Worm (Caenorhabditis elegans) whole organism, L3 larva: ENCODE data around the gene pqn-89.

ENCODE experiments used
- nhr-77 ChIP-seq: fragments of 150-350 bp; optimal IDR thresholded peaks from 2 replicates; lab custom pipeline; 2014; ENCODE audit warnings: missing biosample characterization, missing genetic modification characterization
- zag-1 ChIP-seq: fragments of 150-350 bp; optimal IDR thresholded peaks from 2 replicates; lab custom pipeline; 2014; ENCODE audit warnings: missing biosample characterization, missing genetic modification characterization

DNA sequence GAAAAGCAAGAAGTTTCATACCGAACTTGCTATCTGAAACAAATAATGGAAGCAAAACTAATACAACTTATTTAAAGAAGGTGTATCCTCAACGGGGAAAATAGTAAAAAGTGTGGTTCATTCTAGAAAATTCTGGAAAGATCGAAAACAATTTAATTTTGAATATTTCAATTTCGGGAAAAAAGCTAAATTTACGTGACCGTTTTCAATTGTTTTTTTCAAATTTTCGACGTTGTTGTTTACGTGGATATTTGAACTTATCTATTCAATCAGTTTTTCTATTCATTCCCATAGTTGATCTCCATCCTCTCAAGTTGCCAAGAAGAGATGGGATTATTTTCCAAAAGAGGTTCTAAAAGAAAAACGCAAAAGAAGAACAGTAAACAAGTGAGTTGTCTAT is 29.4 kb downstream of the pqn-89 start, which contains the start of gene C01G5.3:
- TF ChIP-seq nhr-77 (tag; lab: Kevin White, UChicago) (no peak), zag-1 (tag; lab: Kevin White, UChicago) (no peak)
